Worm (Caenorhabditis elegans) whole organism, L2 larva: ENCODE results near the gene nhr-162.

Experiments used
- C34F6.9 ChIP-seq: fragments of 150-350 bp; optimal IDR thresholded peaks from 2 replicates; lab custom pipeline; 2014; ENCODE audit warnings: missing biosample characterization, missing genetic modification characterization
- F13H6.1 ChIP-seq: sonication (generic microtip); optimal IDR thresholded peaks from 2 replicates; lab custom pipeline; 2016; ENCODE audit warnings: missing genetic modification characterization, missing compliant biosample characterization
- Y55F3AM.14 ChIP-seq: fragments of 200-800 bp; sonication (Bioruptor generic); optimal IDR thresholded peaks from 2 replicates; lab custom pipeline; 2018; ENCODE audit warnings: mild to moderate bottlenecking, missing genetic modification characterization, missing compliant biosample characterization
- ZK546.5 ChIP-seq: sonication (generic microtip); optimal IDR thresholded peaks from 2 replicates; lab custom pipeline; 2017; ENCODE audit warnings: missing biosample characterization, missing genetic modification characterization
- alr-1 ChIP-seq: fragments of 150-350 bp; optimal IDR thresholded peaks from 2 replicates; lab custom pipeline; 2014; ENCODE audit warnings: missing biosample characterization, missing genetic modification characterization
- aly-2 ChIP-seq: fragments of 150-350 bp; optimal IDR thresholded peaks from 2 replicates; lab custom pipeline; 2014; ENCODE audit warnings: missing biosample characterization, missing genetic modification characterization
- ama-1 ChIP-seq: fragments of 150-350 bp; optimal IDR thresholded peaks from 2 replicates; lab custom pipeline; 2018; ENCODE audit warnings: inconsistent platforms
- ceh-82 ChIP-seq: fragments of 150-350 bp; optimal IDR thresholded peaks from 2 replicates; lab custom pipeline; 2014; ENCODE audit warnings: missing biosample characterization, missing genetic modification characterization
- dmd-4 ChIP-seq: sonication (generic microtip); optimal IDR thresholded peaks from 2 replicates; lab custom pipeline; 2017; ENCODE audit warnings: missing biosample characterization, missing genetic modification characterization
- egl-27 ChIP-seq: sonication (generic microtip); optimal IDR thresholded peaks from 3 replicates; lab custom pipeline; 2017; ENCODE audit warnings: missing biosample characterization, missing genetic modification reagents, missing genetic modification characterization
- elt-1 ChIP-seq: fragments of 150-350 bp; optimal IDR thresholded peaks from 2 replicates; lab custom pipeline; 2014; ENCODE audit warnings: missing biosample characterization, missing genetic modification characterization
- elt-3 ChIP-seq: sonication (generic microtip); optimal IDR thresholded peaks from 2 replicates; lab custom pipeline; 2017; ENCODE audit warnings: missing biosample characterization, missing genetic modification characterization
- lin-13 ChIP-seq: fragments of 150-350 bp; optimal IDR thresholded peaks from 2 replicates; lab custom pipeline; 2014; ENCODE audit warnings: missing biosample characterization, missing genetic modification reagents, missing genetic modification characterization
- lin-39 ChIP-seq: fragments of 150-350 bp; optimal IDR thresholded peaks from 2 replicates; lab custom pipeline; 2014; ENCODE audit warnings: missing biosample characterization, missing genetic modification reagents, missing genetic modification characterization
- lsy-2 ChIP-seq, 2 experiments: fragments of 150-350 bp in 1 of 2; sonication (generic microtip) in 1 of 2; optimal IDR thresholded peaks; 2 replicates each; lab custom pipeline; 2014 to 2017; ENCODE audit warnings: missing biosample characterization in 2 of 2, missing genetic modification characterization in 2 of 2
- mab-5 ChIP-seq: fragments of 150-350 bp; optimal IDR thresholded peaks from 2 replicates; lab custom pipeline; 2014; ENCODE audit warnings: missing biosample characterization, missing genetic modification characterization
- mbf-1 ChIP-seq: sonication (generic microtip); optimal IDR thresholded peaks from 2 replicates; lab custom pipeline; 2017; ENCODE audit warnings: missing biosample characterization, missing genetic modification characterization
- nhr-10 ChIP-seq: sonication (generic microtip); optimal IDR thresholded peaks from 2 replicates; lab custom pipeline; 2017; ENCODE audit warnings: missing biosample characterization, missing genetic modification characterization
- nhr-11 ChIP-seq: fragments of 150-350 bp; optimal IDR thresholded peaks from 2 replicates; lab custom pipeline; 2014; ENCODE audit warnings: missing biosample characterization, missing genetic modification characterization
- nhr-12 ChIP-seq: fragments of 150-350 bp; optimal IDR thresholded peaks from 2 replicates; lab custom pipeline; 2014; ENCODE audit warnings: missing biosample characterization, missing genetic modification characterization
- nhr-129 ChIP-seq: fragments of 150-350 bp; optimal IDR thresholded peaks from 2 replicates; lab custom pipeline; 2014; ENCODE audit warnings: missing biosample characterization, missing genetic modification characterization
- nhr-23 ChIP-seq: fragments of 150-350 bp; optimal IDR thresholded peaks from 2 replicates; lab custom pipeline; 2014; ENCODE audit warnings: missing biosample characterization, missing genetic modification reagents, missing genetic modification characterization
- nhr-25 ChIP-seq: fragments of 150-350 bp; sonication (generic microtip); optimal IDR thresholded peaks from 3 replicates; lab custom pipeline; 2014; ENCODE audit warnings: missing biosample characterization, missing genetic modification characterization
- nhr-6 ChIP-seq: fragments of 150-350 bp; optimal IDR thresholded peaks from 2 replicates; lab custom pipeline; 2014; ENCODE audit warnings: missing biosample characterization, missing genetic modification characterization
- nhr-77 ChIP-seq: fragments of 150-350 bp; optimal IDR thresholded peaks from 2 replicates; lab custom pipeline; 2014; ENCODE audit warnings: missing biosample characterization, missing genetic modification characterization
- peb-1 ChIP-seq: fragments of 150-350 bp; optimal IDR thresholded peaks from 2 replicates; lab custom pipeline; 2014; ENCODE audit warnings: missing biosample characterization, missing genetic modification characterization
- sem-4 ChIP-seq: fragments of 150-350 bp; optimal IDR thresholded peaks from 2 replicates; lab custom pipeline; 2014; ENCODE audit warnings: missing biosample characterization, missing genetic modification reagents, missing genetic modification characterization
- skn-1 ChIP-seq: sonication (generic microtip); optimal IDR thresholded peaks from 2 replicates; lab custom pipeline; 2017; ENCODE audit warnings: missing biosample characterization, missing genetic modification characterization
- sma-9 ChIP-seq, 2 experiments: fragments of 150-350 bp in 1 of 2; sonication (generic microtip) in 1 of 2; optimal IDR thresholded peaks; 2 replicates each; lab custom pipeline; 2014 to 2016; ENCODE audit warnings: missing genetic modification characterization in 2 of 2, mild to moderate bottlenecking in 1 of 2, missing biosample characterization in 1 of 2, missing compliant biosample characterization in 1 of 2, missing genetic modification reagents in 1 of 2, moderate library complexity in 1 of 2
- snpc-4 ChIP-seq: fragments of 150-350 bp; optimal IDR thresholded peaks from 2 replicates; lab custom pipeline; 2014; ENCODE audit warnings: missing biosample characterization, missing genetic modification characterization
- unc-39 ChIP-seq: fragments of 150-350 bp; optimal IDR thresholded peaks from 2 replicates; lab custom pipeline; 2014; ENCODE audit warnings: missing biosample characterization, missing genetic modification characterization
- unc-55 ChIP-seq: fragments of 150-350 bp; sonication (generic microtip); optimal IDR thresholded peaks from 3 replicates; lab custom pipeline; 2014; ENCODE audit warnings: missing biosample characterization, missing genetic modification reagents, missing genetic modification characterization
- unc-62 ChIP-seq: fragments of 150-350 bp; optimal IDR thresholded peaks from 2 replicates; lab custom pipeline; 2014; ENCODE audit warnings: missing biosample characterization, missing genetic modification reagents, missing genetic modification characterization
- zag-1 ChIP-seq: fragments of 150-350 bp; optimal IDR thresholded peaks from 2 replicates; lab custom pipeline; 2014; ENCODE audit warnings: missing biosample characterization, missing genetic modification characterization
- ztf-1 ChIP-seq: fragments of 200-800 bp; sonication (Bioruptor generic); conservative IDR thresholded peaks from 2 replicates; pipeline ENCODE4 v1.3.6; 2022; ENCODE audit warnings: missing genetic modification characterization, missing compliant biosample characterization
- ztf-4 ChIP-seq: fragments of 150-350 bp; optimal IDR thresholded peaks from 2 replicates; lab custom pipeline; 2014; ENCODE audit warnings: missing biosample characterization, missing genetic modification characterization

nhr-162 gene

ce11 chrV:6991771-6992170 lies at the start of gene nhr-162:
TSS of gene nhr-162 (minus strand) at chrV:6991871.
- TF ChIP-seq ceh-82 (tag; lab: Kevin White, UChicago), result no peak

DNA sequence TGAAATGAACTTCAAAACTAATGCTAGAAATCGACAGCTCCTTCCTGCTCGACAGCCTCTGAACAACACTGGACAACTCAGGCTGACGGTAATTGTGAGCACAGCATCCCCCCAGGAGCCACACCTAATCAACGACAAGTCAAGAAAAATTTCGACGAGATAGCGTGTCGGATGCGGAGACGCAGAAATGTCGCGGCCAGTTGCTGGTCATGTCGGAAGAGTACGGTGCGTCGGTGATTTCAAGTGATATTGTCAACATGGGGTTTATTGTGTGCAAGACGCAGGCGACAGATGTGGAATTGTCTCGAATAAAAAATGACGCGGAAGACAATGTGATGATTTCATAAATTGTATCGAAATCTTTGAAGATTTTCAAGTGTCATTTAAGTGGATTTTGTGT lies 44.8 kb upstream of the nhr-162 start, which contains the start of gene twk-11:
twk-11 (minus strand) TSS at position 101 of the 400 bp plus-strand sequence.
- no peak for TF ChIP-seq C34F6.9 (tag; lab: Kevin White, UChicago)
- no peak for TF ChIP-seq dmd-4 (tag; lab: Kevin White, UChicago)
- TF ChIP-seq aly-2 (tag; lab: Kevin White, UChicago), result no peak
- TF ChIP-seq peb-1 (tag; lab: Kevin White, UChicago), result no peak
- TF ChIP-seq snpc-4 (tag; lab: Kevin White, UChicago), result no peak
- TF ChIP-seq elt-3 (tag; lab: Kevin White, UChicago), result no peak
- TF ChIP-seq alr-1 (tag; lab: Kevin White, UChicago), result no peak
- no peak for TF ChIP-seq skn-1 (tag; lab: Kevin White, UChicago)
- no peak for TF ChIP-seq ZK546.5 (tag; lab: Kevin White, UChicago)
- no peak for TF ChIP-seq nhr-12 (tag; lab: Kevin White, UChicago)
- TF ChIP-seq nhr-23, result no peak
- no peak for TF ChIP-seq ama-1 (lab: Kevin White, UChicago)
- TF ChIP-seq unc-55, result no peak
- no peak for TF ChIP-seq mbf-1 (tag; lab: Kevin White, UChicago)
- no peak for TF ChIP-seq sem-4
- TF ChIP-seq ztf-1 (GFP tag; lab: Robert Waterston, UW), result no peak

- TF ChIP-seq nhr-25 (no peak), zag-1 (no peak), egl-27 (tag; lab: Kevin White, UChicago) (no peak), elt-3 (tag; lab: Kevin White, UChicago) (no peak), nhr-77 (tag; lab: Kevin White, UChicago) (no peak), alr-1 (tag; lab: Kevin White, UChicago) (no peak), lsy-2 (tag; optimal IDR thresholded peaks at IDR 0.05; lab: Kevin White, UChicago) (no peak), nhr-6 (tag; lab: Kevin White, UChicago) (no peak), Y55F3AM.14 (no peak)
These were observed 35.4 kb upstream of the nhr-162 start, which contains the start of gene F20A1.6 for ce11 chrV:7027055-7027454. TSS of gene F20A1.6 (minus strand) at chrV:7027155.

ce11 chrV:7022981-7023380 lies 31.3 kb upstream of the nhr-162 start:
- no peak for TF ChIP-seq elt-1
- no peak for TF ChIP-seq lin-39 (tag; lab: Kevin White, UChicago)
- TF ChIP-seq snpc-4 (tag; lab: Kevin White, UChicago), result no peak
- TF ChIP-seq zag-1, result no peak
- no peak for TF ChIP-seq mab-5
- no peak for TF ChIP-seq F13H6.1
- TF ChIP-seq lin-13 (GFP tag; lab: Kevin White, UChicago), result no peak
- TF ChIP-seq nhr-10 (tag; lab: Kevin White, UChicago), result no peak
- TF ChIP-seq unc-39 (tag; lab: Kevin White, UChicago), result no peak
- no peak for TF ChIP-seq Y55F3AM.14
- TF ChIP-seq nhr-129 (tag; lab: Kevin White, UChicago), result no peak
- TF ChIP-seq sma-9 (GFP tag; optimal IDR thresholded peaks at IDR 0.05; lab: Kevin White, UChicago), result no peak
- no peak for TF ChIP-seq sma-9 (tag; optimal IDR thresholded peaks at IDR 0.05; lab: Kevin White, UChicago)
- TF ChIP-seq skn-1 (tag; lab: Kevin White, UChicago), result no peak
- no peak for TF ChIP-seq nhr-6 (tag; lab: Kevin White, UChicago)
- TF ChIP-seq ama-1 (lab: Kevin White, UChicago), result no peak
- TF ChIP-seq unc-62 (GFP tag; lab: Kevin White, UChicago), result no peak
- TF ChIP-seq nhr-25, result no peak
- TF ChIP-seq nhr-77 (tag; lab: Kevin White, UChicago), result no peak
- TF ChIP-seq ceh-82 (tag; lab: Kevin White, UChicago), result no peak

DNA sequence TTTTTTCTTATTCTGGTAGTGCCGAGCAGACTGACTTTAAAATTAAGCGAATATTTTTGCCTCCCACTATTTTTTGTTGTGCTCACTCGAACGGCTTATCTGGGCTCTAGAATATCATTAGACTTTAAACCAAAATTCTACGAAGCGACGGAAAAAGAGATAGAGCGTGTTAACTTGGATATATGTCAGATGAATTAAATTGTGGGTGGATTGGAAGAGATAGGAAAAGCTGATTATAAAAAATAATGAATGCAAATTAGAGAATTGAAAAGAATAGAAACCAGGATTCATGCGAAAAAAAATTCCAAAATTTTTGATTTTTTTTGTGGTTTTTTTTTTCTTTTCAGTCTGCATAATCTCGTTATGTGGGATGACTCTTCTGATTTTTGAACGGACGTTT lies 30.1 kb upstream of the nhr-162 start, which contains the start of gene F20A1.4:
F20A1.4 (minus strand) TSS at position 101 of the 400 bp plus-strand sequence.
- TF ChIP-seq mab-5 (no peak), unc-39 (tag; lab: Kevin White, UChicago) (no peak), lsy-2 (tag; optimal IDR thresholded peaks at IDR 0.05; lab: Kevin White, UChicago) (no peak), zag-1 (no peak), ztf-4 (tag; lab: Kevin White, UChicago) (no peak), ztf-1 (GFP tag; lab: Robert Waterston, UW) (no peak), elt-3 (tag; lab: Kevin White, UChicago) (no peak), sem-4 (no peak), dmd-4 (tag; lab: Kevin White, UChicago) (no peak), peb-1 (tag; lab: Kevin White, UChicago) (no peak), egl-27 (tag; lab: Kevin White, UChicago) (no peak), nhr-11 (tag; lab: Kevin White, UChicago) (no peak), nhr-77 (tag; lab: Kevin White, UChicago) (no peak), lin-39 (tag; lab: Kevin White, UChicago) (no peak), unc-62 (GFP tag; lab: Kevin White, UChicago) (no peak), skn-1 (tag; lab: Kevin White, UChicago) (no peak), ZK546.5 (tag; lab: Kevin White, UChicago) (no peak), mbf-1 (tag; lab: Kevin White, UChicago) (no peak)
